Worm (Caenorhabditis elegans): ENCODE data around the gene C06H5.14.
"Not testable (repeated sequence)": the region's sequence is repeated elsewhere in the genome, so short reads cannot be mapped to it uniquely, and the experiment has no call there.

DNA sequence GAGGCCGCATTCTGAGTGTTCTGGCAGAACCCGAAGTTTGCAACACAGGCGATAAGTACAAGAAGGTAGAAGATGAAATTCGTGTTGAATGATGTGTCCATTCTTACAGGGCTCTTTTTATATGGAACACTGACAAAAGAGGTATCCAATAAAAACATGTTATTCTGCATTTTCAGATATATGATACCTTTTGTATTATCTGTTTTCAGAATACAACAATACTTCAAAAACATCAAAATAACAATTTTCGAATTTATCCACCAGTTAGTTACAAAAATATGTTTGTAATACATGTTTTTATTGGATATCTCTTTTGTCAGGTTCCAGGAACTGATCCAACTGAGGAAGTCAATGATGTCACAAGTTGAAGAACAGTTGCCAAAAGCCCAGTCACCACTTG, 6.3 kb upstream of the C06H5.14 start, which contains the start of gene C06H5.13:
- not testable (repeated sequence) for TF ChIP-seq nhr-237 (tag; optimal IDR thresholded peaks at IDR 0.05); nhr-12 (tag; optimal IDR thresholded peaks at IDR 0.05); unc-62 (GFP tag; optimal IDR thresholded peaks at IDR 0.05); alr-1 (tag; optimal IDR thresholded peaks at IDR 0.05); skn-1 (tag; optimal IDR thresholded peaks at IDR 0.05); mdl-1 (tag; optimal IDR thresholded peaks at IDR 0.05); snpc-4 (tag; optimal IDR thresholded peaks at IDR 0.05); crh-2 (tag; optimal IDR thresholded peaks at IDR 0.05)

Measured in whole organism, L2 larva.